Worm (Caenorhabditis elegans): ENCODE measurements around the gene tsp-4.

DNA sequence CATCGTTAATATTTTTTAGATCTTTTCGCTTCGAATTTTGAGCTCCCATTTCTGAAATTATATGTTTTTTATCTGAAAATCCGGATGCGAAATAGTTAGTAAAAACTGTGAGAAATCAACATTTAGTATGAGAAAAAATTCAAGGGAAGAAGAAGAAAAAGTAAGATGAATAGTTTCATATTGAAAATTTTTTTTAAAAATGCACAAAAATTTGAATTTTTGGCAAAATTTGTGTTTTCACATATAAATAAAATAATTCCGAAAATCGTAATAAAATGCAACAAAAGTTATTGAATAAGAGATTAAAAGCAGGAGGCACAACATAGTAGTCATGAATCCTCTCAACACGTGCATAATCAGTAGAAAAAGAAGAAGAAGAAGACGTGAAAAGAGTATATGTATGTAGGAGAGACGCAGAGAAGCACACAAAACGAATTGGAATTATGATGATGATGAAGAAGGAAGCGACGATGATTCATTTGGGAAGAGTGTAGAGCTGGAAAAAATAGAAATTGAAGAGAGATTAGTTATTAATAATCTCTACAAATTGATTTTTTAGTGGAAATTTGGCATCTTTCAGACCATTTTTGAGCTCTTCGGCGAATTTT is 46.0 kb upstream of the tsp-4 start, which contains the start of gene eak-7:
- TF ChIP-seq W03F9.2 (tag; optimal IDR thresholded peaks at IDR 0.05) (no peak), him-1 (tag; optimal IDR thresholded peaks at IDR 0.05) (no peak), dao-5 (tag; optimal IDR thresholded peaks at IDR 0.05) (no peak)

All from whole organism, L4/young adult.